Worm (Caenorhabditis elegans) whole organism, mixed stage, embryonic: ENCODE measurements around the gene C13A10.2.
A peak's percentile ranks its signal among the peaks of the same experiment; 100 is the strongest.

Experiments used
- M03D4.4 ChIP-seq: sonication (generic microtip); optimal IDR thresholded peaks from 2 replicates; lab custom pipeline; 2017; ENCODE audit warnings: mild to moderate bottlenecking, missing genetic modification characterization, missing compliant biosample characterization
- blmp-1 ChIP-seq: fragments of 150-350 bp; optimal IDR thresholded peaks from 2 replicates; lab custom pipeline; 2014; ENCODE audit warnings: missing biosample characterization, missing genetic modification characterization
- ceh-43 ChIP-seq: fragments of 200-800 bp; sonication (Bioruptor generic); optimal IDR thresholded peaks from 2 replicates; lab custom pipeline; 2018; ENCODE audit warnings: mild to moderate bottlenecking, missing genetic modification characterization, moderate library complexity, missing compliant biosample characterization
- ceh-83 ChIP-seq: fragments of 200-800 bp; sonication (Bioruptor generic); optimal IDR thresholded peaks from 2 replicates; lab custom pipeline; 2018; ENCODE audit warnings: mild to moderate bottlenecking, missing genetic modification characterization, missing compliant biosample characterization
- ces-1 ChIP-seq: fragments of 150-350 bp; optimal IDR thresholded peaks from 2 replicates; lab custom pipeline; 2014; ENCODE audit warnings: missing biosample characterization, missing genetic modification reagents, missing genetic modification characterization
- cnd-1 ChIP-seq: fragments of 200-800 bp; sonication (Bioruptor generic); optimal IDR thresholded peaks from 2 replicates; lab custom pipeline; 2018; ENCODE audit warnings: mild to moderate bottlenecking, missing genetic modification characterization, missing compliant biosample characterization
- drap-1 ChIP-seq: fragments of 200-800 bp; sonication (Bioruptor generic); optimal IDR thresholded peaks from 3 replicates; lab custom pipeline; 2018; ENCODE audit warnings: mild to moderate bottlenecking, missing genetic modification characterization, missing compliant biosample characterization
- elt-1 ChIP-seq: sonication (generic microtip); optimal IDR thresholded peaks from 2 replicates; lab custom pipeline; 2017; ENCODE audit warnings: missing genetic modification characterization, mild to moderate bottlenecking, missing compliant biosample characterization, antibody characterized with exemption, moderate library complexity, borderline replicate concordance; ENCODE audit not compliant: insufficient read depth
- elt-3 ChIP-seq: fragments of 150-350 bp; optimal IDR thresholded peaks from 2 replicates; lab custom pipeline; 2014; ENCODE audit warnings: missing biosample characterization, missing genetic modification characterization
- flh-1 ChIP-seq: fragments of 200-800 bp; sonication (Bioruptor generic); optimal IDR thresholded peaks from 2 replicates; lab custom pipeline; 2018; ENCODE audit warnings: mild to moderate bottlenecking, missing genetic modification characterization, moderate library complexity, missing compliant biosample characterization
- ham-2 ChIP-seq: fragments of 200-800 bp; sonication (Bioruptor generic); optimal IDR thresholded peaks from 2 replicates; lab custom pipeline; 2018; ENCODE audit warnings: mild to moderate bottlenecking, missing genetic modification characterization, missing compliant biosample characterization
- hlh-1 ChIP-seq: fragments of 150-350 bp; optimal IDR thresholded peaks from 2 replicates; lab custom pipeline; 2014; ENCODE audit warnings: missing biosample characterization, missing genetic modification reagents, missing genetic modification characterization
- lin-32 ChIP-seq: fragments of 200-800 bp; sonication (Bioruptor generic); optimal IDR thresholded peaks from 2 replicates; lab custom pipeline; 2018; ENCODE audit warnings: mild to moderate bottlenecking, missing genetic modification characterization, missing compliant biosample characterization
- lsy-2 ChIP-seq: fragments of 150-350 bp; optimal IDR thresholded peaks from 2 replicates; lab custom pipeline; 2014; ENCODE audit warnings: missing biosample characterization, missing genetic modification characterization
- mab-5 ChIP-seq: fragments of 150-350 bp; optimal IDR thresholded peaks from 2 replicates; lab custom pipeline; 2014; ENCODE audit warnings: missing biosample characterization, missing genetic modification characterization
- mls-2 ChIP-seq: sonication (generic microtip); optimal IDR thresholded peaks from 2 replicates; lab custom pipeline; 2016; ENCODE audit warnings: mild to moderate bottlenecking, missing genetic modification characterization, moderate library complexity, missing compliant biosample characterization
- nhr-12 ChIP-seq: fragments of 150-350 bp; optimal IDR thresholded peaks from 2 replicates; lab custom pipeline; 2014; ENCODE audit warnings: missing biosample characterization, missing genetic modification characterization
- nhr-2 ChIP-seq: fragments of 150-350 bp; optimal IDR thresholded peaks from 2 replicates; lab custom pipeline; 2014; ENCODE audit warnings: missing biosample characterization, missing genetic modification characterization
- nhr-237 ChIP-seq: fragments of 150-350 bp; optimal IDR thresholded peaks from 2 replicates; lab custom pipeline; 2014; ENCODE audit warnings: missing biosample characterization, missing genetic modification characterization
- nhr-28 ChIP-seq: fragments of 150-350 bp; optimal IDR thresholded peaks from 2 replicates; lab custom pipeline; 2014; ENCODE audit warnings: missing biosample characterization, missing genetic modification characterization
- pha-4 ChIP-seq: fragments of 150-350 bp; optimal IDR thresholded peaks from 2 replicates; lab custom pipeline; 2018; ENCODE audit warnings: missing biosample characterization, missing genetic modification reagents, missing genetic modification characterization
- sem-2 ChIP-seq: fragments of 200-800 bp; sonication (Bioruptor generic); optimal IDR thresholded peaks from 2 replicates; lab custom pipeline; 2018; ENCODE audit warnings: mild to moderate bottlenecking, missing genetic modification characterization, missing compliant biosample characterization
- snpc-4 ChIP-seq: fragments of 150-350 bp; optimal IDR thresholded peaks from 2 replicates; lab custom pipeline; 2014; ENCODE audit warnings: missing biosample characterization, missing genetic modification characterization
- sptf-1 ChIP-seq: sonication (generic microtip); optimal IDR thresholded peaks from 2 replicates; lab custom pipeline; 2017; ENCODE audit warnings: mild to moderate bottlenecking, missing genetic modification characterization, moderate library complexity, missing compliant biosample characterization
- tbx-8 ChIP-seq: fragments of 200-800 bp; sonication (Bioruptor generic); optimal IDR thresholded peaks from 2 replicates; lab custom pipeline; 2018; ENCODE audit warnings: mild to moderate bottlenecking, missing genetic modification characterization, moderate library complexity, missing compliant biosample characterization
- unc-120 ChIP-seq: sonication (generic microtip); optimal IDR thresholded peaks from 2 replicates; lab custom pipeline; 2017; ENCODE audit warnings: missing genetic modification characterization, missing compliant biosample characterization; ENCODE audit not compliant: poor library complexity, severe bottlenecking
- unc-39 ChIP-seq: fragments of 150-350 bp; optimal IDR thresholded peaks from 2 replicates; lab custom pipeline; 2014; ENCODE audit warnings: missing biosample characterization, missing genetic modification characterization
- unc-62 ChIP-seq: fragments of 150-350 bp; optimal IDR thresholded peaks from 2 replicates; lab custom pipeline; 2014; ENCODE audit warnings: missing biosample characterization, missing genetic modification reagents, missing genetic modification characterization
- zip-8 ChIP-seq: fragments of 150-350 bp; optimal IDR thresholded peaks from 2 replicates; lab custom pipeline; 2014; ENCODE audit warnings: missing biosample characterization, missing genetic modification characterization
- ztf-11 ChIP-seq: fragments of 150-350 bp; optimal IDR thresholded peaks from 2 replicates; lab custom pipeline; 2014; ENCODE audit warnings: missing biosample characterization, missing genetic modification characterization

C13A10.2 gene

ce11 chrII:1341416-1341815, 16.4 kb downstream of the C13A10.2 start:
- no peak for TF ChIP-seq cnd-1 (tag; lab: Kevin White, UChicago)
- TF ChIP-seq ces-1, result peak; percentile 98
- TF ChIP-seq nhr-2 (tag; lab: Kevin White, UChicago), result no peak
- no peak for TF ChIP-seq flh-1 (GFP tag; lab: Kevin White, UChicago)
- TF ChIP-seq ceh-83 (GFP tag; lab: Kevin White, UChicago), result no peak
- no peak for TF ChIP-seq unc-120 (tag; lab: Kevin White, UChicago)

DNA sequence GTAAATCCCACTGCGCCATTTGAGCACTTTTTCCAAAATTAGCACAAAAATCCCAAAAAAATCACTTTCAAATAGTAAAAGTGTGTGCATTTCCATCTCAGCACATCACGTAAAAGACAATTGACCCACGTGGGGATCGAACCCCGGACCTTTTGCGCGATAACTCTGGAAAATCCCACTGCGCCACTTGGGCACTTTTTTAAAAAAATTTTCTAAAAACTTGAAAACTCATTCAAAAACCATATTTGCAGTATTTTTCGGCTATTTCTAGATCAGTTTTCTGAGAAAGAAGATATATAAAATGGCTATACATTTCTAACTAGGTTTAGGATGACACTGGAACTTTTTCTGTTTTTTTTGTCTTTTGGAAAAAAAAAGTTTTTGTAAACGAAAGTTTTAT, 17.8 kb downstream of the C13A10.2 start:
- TF ChIP-seq mls-2 (tag; lab: Kevin White, UChicago), result no peak
- TF ChIP-seq flh-1 (GFP tag; lab: Kevin White, UChicago), result no peak
- no peak for TF ChIP-seq tbx-8 (GFP tag; lab: Kevin White, UChicago)
- no peak for TF ChIP-seq hlh-1 (tag; lab: Kevin White, UChicago)
- no peak for TF ChIP-seq cnd-1 (tag; lab: Kevin White, UChicago)
- no peak for TF ChIP-seq lsy-2 (tag; lab: Kevin White, UChicago)
- no peak for TF ChIP-seq drap-1 (GFP tag; lab: Kevin White, UChicago)
- TF ChIP-seq mab-5 (tag; lab: Kevin White, UChicago), result no peak
- no peak for TF ChIP-seq blmp-1
- TF ChIP-seq unc-62 (GFP tag; lab: Kevin White, UChicago), result no peak
- no peak for TF ChIP-seq M03D4.4 (tag; lab: Kevin White, UChicago)
- TF ChIP-seq ceh-43 (GFP tag; lab: Kevin White, UChicago), result no peak
- no peak for TF ChIP-seq ztf-11 (tag; lab: Kevin White, UChicago)
- no peak for TF ChIP-seq nhr-12 (tag; lab: Kevin White, UChicago)
- no peak for TF ChIP-seq ham-2

DNA sequence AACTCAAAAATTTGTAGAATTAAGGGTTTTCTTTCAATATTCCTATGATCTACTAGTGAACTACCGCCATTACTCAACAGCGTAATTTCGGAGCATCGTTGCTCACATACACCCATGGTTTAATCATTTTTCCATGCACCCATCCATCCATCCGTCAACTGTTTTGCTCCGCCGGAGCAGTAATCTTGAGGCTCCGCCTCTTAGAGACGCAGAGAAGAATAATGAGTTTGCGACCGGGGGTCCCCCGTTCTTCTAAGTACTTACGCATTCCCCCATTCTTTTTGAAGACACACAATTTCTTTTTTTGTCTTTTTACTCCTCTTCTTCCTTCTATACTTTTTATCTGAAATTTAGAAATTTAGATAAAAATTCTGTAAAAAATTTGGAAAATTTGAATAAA, 19.6 kb downstream of the C13A10.2 start:
- TF ChIP-seq ces-1 (peak; percentile 44), hlh-1 (tag; lab: Kevin White, UChicago) (peak; percentile 6), sptf-1 (no peak)

DNA sequence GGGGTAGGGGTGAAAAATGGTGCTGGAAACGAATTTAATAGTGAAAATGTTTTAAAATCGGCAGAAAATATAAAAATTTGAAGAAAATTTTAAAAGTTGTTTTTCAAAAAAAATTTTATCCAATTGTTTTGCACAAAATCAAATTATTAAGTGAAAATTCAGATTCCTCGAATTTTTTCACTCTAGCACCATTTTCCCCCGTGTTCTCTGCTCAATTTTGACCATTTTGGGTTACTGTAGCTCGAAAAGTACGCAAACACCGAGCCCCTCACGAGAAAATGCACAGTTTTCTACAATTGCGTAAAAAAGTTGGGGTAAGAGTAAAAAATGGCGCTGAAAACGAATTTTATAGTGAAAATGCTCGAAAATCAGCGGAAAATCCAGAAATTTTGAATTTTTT, 27.9 kb downstream of the C13A10.2 start:
- TF ChIP-seq ham-2, result no peak
- no peak for TF ChIP-seq zip-8
- TF ChIP-seq tbx-8 (GFP tag; lab: Kevin White, UChicago), result no peak
- no peak for TF ChIP-seq sem-2 (GFP tag; lab: Kevin White, UChicago)
- no peak for TF ChIP-seq elt-1
- no peak for TF ChIP-seq nhr-237 (tag; lab: Kevin White, UChicago)
- no peak for TF ChIP-seq elt-3 (tag; lab: Kevin White, UChicago)
- TF ChIP-seq pha-4 (tag; lab: Kevin White, UChicago), result no peak
- no peak for TF ChIP-seq lsy-2 (tag; lab: Kevin White, UChicago)
- TF ChIP-seq snpc-4 (tag; lab: Kevin White, UChicago), result no peak
- no peak for TF ChIP-seq mab-5 (tag; lab: Kevin White, UChicago)
- TF ChIP-seq nhr-2 (tag; lab: Kevin White, UChicago), result no peak
- TF ChIP-seq unc-62 (GFP tag; lab: Kevin White, UChicago), result no peak
- no peak for TF ChIP-seq hlh-1 (tag; lab: Kevin White, UChicago)
- no peak for TF ChIP-seq drap-1 (GFP tag; lab: Kevin White, UChicago)
- TF ChIP-seq cnd-1 (tag; lab: Kevin White, UChicago), result no peak
- no peak for TF ChIP-seq ztf-11 (tag; lab: Kevin White, UChicago)
- no peak for TF ChIP-seq unc-120 (tag; lab: Kevin White, UChicago)
- TF ChIP-seq sptf-1, result no peak
- TF ChIP-seq, all 35 proteins: peak for 0

- TF ChIP-seq tbx-8 (GFP tag; lab: Kevin White, UChicago) (no peak), elt-3 (tag; lab: Kevin White, UChicago) (no peak), ztf-11 (tag; lab: Kevin White, UChicago) (no peak), elt-1 (no peak), nhr-2 (tag; lab: Kevin White, UChicago) (no peak), nhr-28 (tag; lab: Kevin White, UChicago) (no peak), sptf-1 (no peak), cnd-1 (tag; lab: Kevin White, UChicago) (no peak), lin-32 (GFP tag; lab: Kevin White, UChicago) (no peak), lsy-2 (tag; lab: Kevin White, UChicago) (no peak), unc-39 (tag; lab: Kevin White, UChicago) (no peak), ceh-83 (GFP tag; lab: Kevin White, UChicago) (no peak)
- TF ChIP-seq, all 35 proteins: peak for 0
Observed at ce11 chrII:1326689-1327088, 31.1 kb downstream of the C13A10.2 start, which contains the start of gene jip-1. TSS of gene jip-1 (plus strand) at chrII:1326989.
